Worm (Caenorhabditis elegans): ENCODE data around the gene mksr-2.
A peak's percentile ranks its signal among the peaks of the same experiment; 100 is the strongest.

The mksr-2 gene

ce11 chrIV:2284462-2285047 lies 21.8 kb downstream of the mksr-2 start:
- TF ChIP-seq mdl-1 (tag; optimal IDR thresholded peaks at IDR 0.05): no peak
- TF ChIP-seq nhr-12 (tag; optimal IDR thresholded peaks at IDR 0.05): no peak
- no peak for TF ChIP-seq ztf-4 (tag; optimal IDR thresholded peaks at IDR 0.05)
- TF ChIP-seq nhr-21 (tag; optimal IDR thresholded peaks at IDR 0.05): no peak
- TF ChIP-seq gmeb-1 (tag; optimal IDR thresholded peaks at IDR 0.05): peak; percentile 24
- no peak for TF ChIP-seq mbf-1 (tag; optimal IDR thresholded peaks at IDR 0.05)
- no peak for TF ChIP-seq skn-1 (tag; optimal IDR thresholded peaks at IDR 0.05)
- TF ChIP-seq egl-27 (tag; optimal IDR thresholded peaks at IDR 0.05): no peak
- TF ChIP-seq lsy-2 (tag; optimal IDR thresholded peaks at IDR 0.05): no peak
- TF ChIP-seq F13H6.1 (tag; optimal IDR thresholded peaks at IDR 0.05): no peak
- TF ChIP-seq nhr-77 (tag; optimal IDR thresholded peaks at IDR 0.05): no peak
- TF ChIP-seq nhr-6 (tag; optimal IDR thresholded peaks at IDR 0.05): no peak
- no peak for TF ChIP-seq elt-3 (tag; optimal IDR thresholded peaks at IDR 0.05)
- TF ChIP-seq aly-2 (tag; optimal IDR thresholded peaks at IDR 0.05): no peak
- no peak for TF ChIP-seq sma-3 (GFP tag; optimal IDR thresholded peaks at IDR 0.05)
- no peak for TF ChIP-seq C34F6.9 (tag; optimal IDR thresholded peaks at IDR 0.05)
- TF ChIP-seq sma-9 (GFP tag; optimal IDR thresholded peaks at IDR 0.05): peak; percentile 39
- TF ChIP-seq sma-9 (tag; optimal IDR thresholded peaks at IDR 0.05): no peak
- TF ChIP-seq mab-5 (tag; optimal IDR thresholded peaks at IDR 0.05): no peak
- no peak for TF ChIP-seq unc-55 (GFP tag; optimal IDR thresholded peaks at IDR 0.05)
- peak; percentile 96 for TF ChIP-seq fos-1 (tag; optimal IDR thresholded peaks at IDR 0.05)

DNA sequence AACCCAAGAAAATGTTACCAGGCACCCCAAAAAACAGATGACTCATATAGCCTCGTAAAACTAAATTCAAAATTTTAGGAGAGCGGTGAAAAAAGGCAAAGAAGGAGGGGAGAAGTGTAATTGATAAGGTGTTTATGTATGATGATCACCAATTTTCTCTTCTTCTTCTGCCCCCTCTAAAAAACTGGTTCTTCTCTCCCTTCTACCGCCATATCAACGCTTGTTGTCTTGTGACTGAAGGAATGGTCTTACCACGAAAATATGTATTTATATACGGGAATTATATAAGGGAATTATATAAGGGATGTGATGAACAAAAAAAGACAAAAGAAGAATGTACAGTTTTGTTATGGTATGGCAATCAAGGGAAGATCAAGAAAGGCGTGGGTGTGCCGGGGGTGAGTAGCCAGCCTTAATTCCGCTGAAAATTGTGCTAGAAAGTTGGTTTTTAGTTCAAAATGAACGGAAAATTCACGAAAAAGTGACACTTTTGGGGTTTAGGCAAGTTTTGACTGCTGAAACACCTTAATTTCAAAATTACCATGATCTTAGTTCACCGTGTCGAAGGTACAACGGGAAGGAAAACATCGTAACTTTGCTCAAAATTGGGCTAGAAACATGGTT lies 24.9 kb downstream of the mksr-2 start:
- TF ChIP-seq fos-1 (tag; optimal IDR thresholded peaks at IDR 0.05) (peak; percentile 97), lin-39 (tag; optimal IDR thresholded peaks at IDR 0.05) (no peak), nhr-77 (tag; optimal IDR thresholded peaks at IDR 0.05) (no peak), lin-13 (GFP tag; optimal IDR thresholded peaks at IDR 0.05) (peak; percentile 44), nhr-25 (tag; optimal IDR thresholded peaks at IDR 0.05) (peak; percentile 50), C34F6.9 (tag; optimal IDR thresholded peaks at IDR 0.05) (peak; percentile 7), nhr-21 (tag; optimal IDR thresholded peaks at IDR 0.05) (peak; percentile 56), ztf-1 (GFP tag; conservative IDR thresholded peaks at IDR 0.05) (no peak), sma-3 (GFP tag; optimal IDR thresholded peaks at IDR 0.05) (peak; percentile 79), lsy-2 (tag; optimal IDR thresholded peaks at IDR 0.05) (peak in 1 of 2 experiments; percentile 47), gmeb-1 (tag; optimal IDR thresholded peaks at IDR 0.05) (peak; percentile 72), sma-9 (GFP tag; optimal IDR thresholded peaks at IDR 0.05) (peak; percentile 59), sma-9 (tag; optimal IDR thresholded peaks at IDR 0.05) (no peak), elt-3 (tag; optimal IDR thresholded peaks at IDR 0.05) (no peak), nhr-10 (tag; optimal IDR thresholded peaks at IDR 0.05) (no peak), crh-2 (tag; optimal IDR thresholded peaks at IDR 0.05) (peak; percentile 79), R02D3.7 (tag; optimal IDR thresholded peaks at IDR 0.05) (no peak), unc-62 (GFP tag; optimal IDR thresholded peaks at IDR 0.05) (no peak), mab-5 (tag; optimal IDR thresholded peaks at IDR 0.05) (no peak), Y55F3AM.14 (GFP tag; optimal IDR thresholded peaks at IDR 0.05) (no peak), ama-1 (optimal IDR thresholded peaks at IDR 0.05) (peak; percentile 85), nhr-11 (tag; optimal IDR thresholded peaks at IDR 0.05) (no peak), egl-27 (tag; optimal IDR thresholded peaks at IDR 0.05) (no peak), aly-2 (tag; optimal IDR thresholded peaks at IDR 0.05) (no peak)

DNA sequence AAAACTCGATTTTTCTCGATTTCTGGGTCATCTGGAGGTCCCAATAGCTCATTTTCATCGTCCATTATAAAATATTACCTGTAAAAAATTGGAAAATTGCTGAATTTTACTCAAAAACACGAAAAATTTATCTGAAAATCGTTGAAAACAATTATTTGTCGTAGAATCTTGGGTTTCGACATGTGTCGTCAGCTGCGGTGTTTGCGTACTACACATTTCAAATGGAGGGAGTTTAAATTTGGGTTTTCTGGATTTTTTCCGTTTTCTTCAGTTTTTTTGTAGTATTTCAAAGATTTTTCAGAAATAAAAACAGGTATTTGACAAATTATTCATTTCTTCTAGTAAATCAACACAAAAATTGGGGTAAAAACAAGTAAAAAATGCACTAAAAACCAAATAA lies 30.8 kb downstream of the mksr-2 start, which contains the start of gene M70.5:
Gene M70.5, minus strand, starts transcription at position 78 of the 400 bp plus-strand sequence.
- peak; percentile 59 for TF ChIP-seq gmeb-1 (tag; optimal IDR thresholded peaks at IDR 0.05)

DNA sequence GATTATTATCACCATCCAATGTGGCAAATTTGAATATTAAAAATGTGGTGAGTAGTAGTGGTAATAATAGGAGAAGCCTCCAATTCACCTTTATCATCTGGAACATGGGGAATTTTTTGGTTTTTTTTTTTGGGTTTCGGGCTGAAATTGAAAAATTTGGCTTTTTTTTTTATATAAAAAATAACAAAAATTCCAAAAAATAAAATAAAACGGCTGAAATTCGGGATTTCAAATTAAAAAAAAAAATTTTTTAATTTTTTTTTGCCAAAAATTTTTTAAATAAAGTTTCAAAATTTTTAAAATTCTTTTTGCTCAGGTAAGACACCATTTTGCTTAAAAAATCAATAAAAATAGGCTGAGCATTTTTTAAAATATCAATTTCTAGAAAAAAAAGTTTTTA lies 42.8 kb downstream of the mksr-2 start, which contains the start of gene famp-1:
Gene famp-1, minus strand, starts transcription at position 101 of the 400 bp plus-strand sequence.
- TF ChIP-seq elt-1 (tag; optimal IDR thresholded peaks at IDR 0.05) (no peak), nhr-21 (tag; optimal IDR thresholded peaks at IDR 0.05) (no peak), nhr-6 (tag; optimal IDR thresholded peaks at IDR 0.05) (no peak), unc-55 (GFP tag; optimal IDR thresholded peaks at IDR 0.05) (no peak), dmd-4 (tag; optimal IDR thresholded peaks at IDR 0.05) (no peak), mab-5 (tag; optimal IDR thresholded peaks at IDR 0.05) (no peak)
